Worm (Caenorhabditis elegans) whole organism, young adult: Measurements from ENCODE around the gene F40E10.5.

ENCODE experiments used
- F23B12.7 ChIP-seq: sonication (generic microtip); optimal IDR thresholded peaks from 2 replicates; lab custom pipeline; 2017; ENCODE audit warnings: missing genetic modification characterization, mild to moderate bottlenecking, missing compliant biosample characterization, antibody characterized with exemption, moderate library complexity; ENCODE audit not compliant: insufficient read depth
- F37B4.10 ChIP-seq: fragments of 200-800 bp; sonication (Bioruptor generic); IDR thresholded peaks from 2 replicates; pipeline ENCODE4 v1.3.6; 2022; ENCODE audit warnings: missing genetic modification characterization, missing compliant biosample characterization
- F49E8.2 ChIP-seq: sonication (generic microtip); optimal IDR thresholded peaks from 3 replicates; lab custom pipeline; 2017; ENCODE audit warnings: missing genetic modification characterization, mild to moderate bottlenecking, missing compliant biosample characterization, antibody characterized with exemption, moderate library complexity; ENCODE audit not compliant: insufficient read depth
- F57A8.1 ChIP-seq: fragments of 200-800 bp; sonication (Bioruptor generic); optimal IDR thresholded peaks from 2 replicates; lab custom pipeline; 2018; ENCODE audit warnings: mild to moderate bottlenecking, missing genetic modification characterization, moderate library complexity, missing compliant biosample characterization
- T07F8.4 ChIP-seq: sonication (generic microtip); optimal IDR thresholded peaks from 2 replicates; lab custom pipeline; 2016; ENCODE audit warnings: mild to moderate bottlenecking, missing genetic modification characterization, moderate library complexity, missing compliant biosample characterization
- Y53F4B.3 ChIP-seq: fragments of 200-800 bp; sonication (Bioruptor generic); IDR thresholded peaks from 2 replicates; pipeline ENCODE4 v1.3.6; 2022; ENCODE audit warnings: missing genetic modification reagents, missing genetic modification characterization, missing compliant biosample characterization
- Y79H2A.3 ChIP-seq: fragments of 200-800 bp; sonication (Bioruptor generic); conservative IDR thresholded peaks from 2 replicates; pipeline ENCODE4 v1.3.6; 2022; ENCODE audit warnings: missing genetic modification reagents, missing genetic modification characterization, missing compliant biosample characterization
- aptf-2 ChIP-seq: fragments of 200-800 bp; sonication (Bioruptor generic); conservative IDR thresholded peaks from 2 replicates; pipeline ENCODE4 v1.3.6; 2022; ENCODE audit warnings: missing genetic modification reagents, missing genetic modification characterization, missing compliant biosample characterization
- atf-7 ChIP-seq: sonication (generic microtip); optimal IDR thresholded peaks from 2 replicates; lab custom pipeline; 2017; ENCODE audit warnings: mild to moderate bottlenecking, missing genetic modification characterization, missing compliant biosample characterization
- athp-1 ChIP-seq: sonication (generic microtip); optimal IDR thresholded peaks from 2 replicates; lab custom pipeline; 2017; ENCODE audit warnings: mild to moderate bottlenecking, missing genetic modification characterization, missing compliant biosample characterization
- attf-5 ChIP-seq: fragments of 200-800 bp; sonication (Bioruptor generic); optimal IDR thresholded peaks from 2 replicates; lab custom pipeline; 2018; ENCODE audit warnings: mild to moderate bottlenecking, missing genetic modification characterization, missing compliant biosample characterization
- cebp-1 ChIP-seq, 2 experiments: fragments of 200-800 bp in 1 of 2; sonication (Bioruptor generic) in 1 of 2; sonication (generic microtip) in 1 of 2; IDR thresholded peaks in 1 of 2; optimal IDR thresholded peaks in 1 of 2; 2 replicates each; pipeline versions ENCODE4 v1.3.6 to Lab custom; 2017 to 2022; ENCODE audit warnings: missing compliant biosample characterization in 2 of 2, missing genetic modification characterization in 2 of 2, mild to moderate bottlenecking in 1 of 2, missing genetic modification reagents in 1 of 2, moderate library complexity in 1 of 2
- cebp-2 ChIP-seq: fragments of 200-800 bp; sonication (Bioruptor generic); IDR thresholded peaks from 2 replicates; pipeline ENCODE4 v1.3.6; 2022; ENCODE audit warnings: missing genetic modification characterization, missing compliant biosample characterization
- ceh-40 ChIP-seq: fragments of 200-800 bp; sonication (Bioruptor generic); IDR thresholded peaks from 2 replicates; pipeline ENCODE4 v1.3.6; 2022; ENCODE audit warnings: missing genetic modification characterization, missing compliant biosample characterization
- ceh-91 ChIP-seq: fragments of 200-800 bp; sonication (Bioruptor generic); IDR thresholded peaks from 2 replicates; pipeline ENCODE4 v1.3.6; 2022; ENCODE audit warnings: missing genetic modification reagents, missing genetic modification characterization, missing compliant biosample characterization
- egl-18 ChIP-seq: fragments of 200-800 bp; sonication (Bioruptor generic); IDR thresholded peaks from 2 replicates; pipeline ENCODE4 v1.3.6; 2022; ENCODE audit warnings: missing genetic modification reagents, missing genetic modification characterization, missing compliant biosample characterization
- egrh-3 ChIP-seq: fragments of 200-800 bp; sonication (Bioruptor generic); IDR thresholded peaks from 2 replicates; pipeline ENCODE4 v1.3.6; 2022; ENCODE audit warnings: missing genetic modification reagents, missing genetic modification characterization, missing compliant biosample characterization
- fkh-3 ChIP-seq: sonication (generic microtip); optimal IDR thresholded peaks from 2 replicates; lab custom pipeline; 2016; ENCODE audit warnings: mild to moderate bottlenecking, missing genetic modification characterization, missing compliant biosample characterization
- hmg-20 ChIP-seq: fragments of 200-800 bp; sonication (Bioruptor generic); IDR thresholded peaks from 2 replicates; pipeline ENCODE4 v1.3.6; 2022; ENCODE audit warnings: missing genetic modification reagents, missing genetic modification characterization, missing compliant biosample characterization
- lir-1 ChIP-seq: fragments of 200-800 bp; sonication (Bioruptor generic); conservative IDR thresholded peaks from 2 replicates; pipeline ENCODE4 v1.3.6; 2022; ENCODE audit warnings: missing genetic modification reagents, missing genetic modification characterization, missing compliant biosample characterization
- madf-10 ChIP-seq: sonication (generic microtip); optimal IDR thresholded peaks from 2 replicates; lab custom pipeline; 2016; ENCODE audit warnings: mild to moderate bottlenecking, missing genetic modification characterization, missing compliant biosample characterization
- mcd-1 ChIP-seq: fragments of 200-800 bp; sonication (Bioruptor generic); IDR thresholded peaks from 2 replicates; pipeline ENCODE4 v1.3.6; 2022; ENCODE audit warnings: missing genetic modification reagents, missing genetic modification characterization, missing compliant biosample characterization
- nfya-1 ChIP-seq: sonication (generic microtip); optimal IDR thresholded peaks from 2 replicates; lab custom pipeline; 2017; ENCODE audit warnings: antibody characterized with exemption, missing compliant biosample characterization, missing genetic modification characterization, borderline replicate concordance; ENCODE audit not compliant: insufficient read depth
- nhr-120 ChIP-seq: fragments of 200-800 bp; sonication (Bioruptor generic); IDR thresholded peaks from 2 replicates; pipeline ENCODE4 v1.3.6; 2022; ENCODE audit warnings: missing genetic modification characterization, missing compliant biosample characterization
- nhr-80 ChIP-seq: sonication (generic microtip); optimal IDR thresholded peaks from 2 replicates; lab custom pipeline; 2016; ENCODE audit warnings: missing genetic modification characterization, missing compliant biosample characterization
- pha-4 ChIP-seq: fragments of 150-350 bp; sonication (generic microtip); optimal IDR thresholded peaks from 2 replicates; lab custom pipeline; 2014; ENCODE audit warnings: missing biosample characterization, missing genetic modification reagents, missing genetic modification characterization
- rcor-1 ChIP-seq: fragments of 200-800 bp; sonication (Bioruptor generic); IDR thresholded peaks from 2 replicates; pipeline ENCODE4 v1.3.6; 2022; ENCODE audit warnings: missing genetic modification reagents, missing genetic modification characterization, missing compliant biosample characterization
- snpc-1.1 ChIP-seq: sonication (generic microtip); optimal IDR thresholded peaks from 2 replicates; lab custom pipeline; 2017; ENCODE audit warnings: missing genetic modification characterization, mild to moderate bottlenecking, missing compliant biosample characterization, antibody characterized with exemption, moderate library complexity, missing genotype, missing genetic modification reagents; ENCODE audit not compliant: insufficient read depth
- snpc-3.4 ChIP-seq: sonication (generic microtip); optimal IDR thresholded peaks from 2 replicates; lab custom pipeline; 2017; ENCODE audit warnings: missing genetic modification characterization, mild to moderate bottlenecking, missing compliant biosample characterization, antibody characterized with exemption, moderate library complexity, missing genotype, missing genetic modification reagents
- snpc-4 ChIP-seq, 5 experiments: fragments of 150-350 bp in 1 of 5; sonication (generic microtip) in 4 of 5; optimal IDR thresholded peaks; 2 replicates each; lab custom pipeline; 2014 to 2018; ENCODE audit warnings: missing genetic modification characterization in 5 of 5, missing biosample characterization in 3 of 5, antibody characterized with exemption in 2 of 5, mild to moderate bottlenecking in 2 of 5, missing compliant biosample characterization in 2 of 5, missing genotype in 2 of 5, moderate library complexity in 2 of 5, missing genetic modification reagents in 1 of 5
- sptf-2 ChIP-seq: fragments of 200-800 bp; sonication (Bioruptor generic); optimal IDR thresholded peaks from 2 replicates; lab custom pipeline; 2018; ENCODE audit warnings: mild to moderate bottlenecking, missing genetic modification characterization, missing compliant biosample characterization
- tbp1 ChIP-seq: fragments of 200-800 bp; sonication (Bioruptor generic); optimal IDR thresholded peaks from 2 replicates; lab custom pipeline; 2018; ENCODE audit warnings: mild to moderate bottlenecking, missing genetic modification characterization, missing compliant biosample characterization
- tbx-9 ChIP-seq: sonication (generic microtip); optimal IDR thresholded peaks from 2 replicates; lab custom pipeline; 2016; ENCODE audit warnings: borderline replicate concordance, missing genetic modification characterization, inconsistent platforms, missing compliant biosample characterization
- zfh-2 ChIP-seq: fragments of 200-800 bp; sonication (Bioruptor generic); conservative IDR thresholded peaks from 2 replicates; pipeline ENCODE4 v1.3.6; 2022; ENCODE audit warnings: missing genetic modification reagents, missing genetic modification characterization, missing compliant biosample characterization
- ztf-22 ChIP-seq: fragments of 200-800 bp; sonication (Bioruptor generic); optimal IDR thresholded peaks from 2 replicates; lab custom pipeline; 2018; ENCODE audit warnings: mild to moderate bottlenecking, missing genetic modification characterization, moderate library complexity, missing compliant biosample characterization
- ztf-26 ChIP-seq: sonication (generic microtip); optimal IDR thresholded peaks from 2 replicates; lab custom pipeline; 2017; ENCODE audit warnings: missing genetic modification characterization, missing compliant biosample characterization
- ztf-6 ChIP-seq: fragments of 200-800 bp; sonication (Bioruptor generic); IDR thresholded peaks from 2 replicates; pipeline ENCODE4 v1.3.6; 2022; ENCODE audit warnings: missing genetic modification reagents, missing genetic modification characterization, missing compliant biosample characterization

Gene F40E10.5

DNA sequence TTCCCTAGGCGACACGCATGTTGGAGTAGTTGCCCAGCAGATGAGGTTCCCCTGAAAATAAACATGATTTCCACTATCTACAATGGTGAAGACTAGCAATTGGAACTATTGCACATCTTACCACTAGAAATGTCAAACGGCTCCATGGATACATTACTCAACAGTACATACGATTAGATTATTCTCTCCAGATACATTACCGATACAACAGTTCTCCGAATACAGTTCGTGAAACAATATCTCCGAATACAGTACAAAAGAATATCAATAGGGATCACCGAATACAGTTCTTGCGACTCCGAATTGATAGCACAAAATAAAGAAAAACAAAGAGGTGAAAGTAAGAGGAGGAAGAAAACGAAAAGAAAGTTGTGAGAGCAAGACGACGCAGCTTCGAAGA is 42.2 kb downstream of the F40E10.5 start, which contains the start of gene C05G5.7:
Gene C05G5.7 (minus strand): TSS at position 1 of the 400 bp plus-strand sequence.
- TF ChIP-seq attf-5 (GFP tag; lab: Kevin White, UChicago) (no peak), mcd-1 (GFP tag; lab: Robert Waterston, UW) (no peak), Y79H2A.3 (GFP tag; lab: Robert Waterston, UW) (no peak), nhr-120 (GFP tag; lab: Robert Waterston, UW) (no peak), lir-1 (no peak), nfya-1 (tag; lab: Kevin White, UChicago) (no peak), cebp-1 (GFP tag; IDR thresholded peaks at IDR 0.05; lab: Robert Waterston, UW) (no peak), cebp-1 (tag; optimal IDR thresholded peaks at IDR 0.05; lab: Kevin White, UChicago) (no peak), hmg-20 (GFP tag; lab: Robert Waterston, UW) (no peak), ztf-22 (GFP tag; lab: Kevin White, UChicago) (no peak), F37B4.10 (GFP tag; lab: Robert Waterston, UW) (no peak), sptf-2 (GFP tag; lab: Kevin White, UChicago) (no peak), aptf-2 (no peak), ceh-40 (no peak), egrh-3 (GFP tag; lab: Robert Waterston, UW) (no peak), tbp1 (GFP tag; lab: Kevin White, UChicago) (no peak)

DNA sequence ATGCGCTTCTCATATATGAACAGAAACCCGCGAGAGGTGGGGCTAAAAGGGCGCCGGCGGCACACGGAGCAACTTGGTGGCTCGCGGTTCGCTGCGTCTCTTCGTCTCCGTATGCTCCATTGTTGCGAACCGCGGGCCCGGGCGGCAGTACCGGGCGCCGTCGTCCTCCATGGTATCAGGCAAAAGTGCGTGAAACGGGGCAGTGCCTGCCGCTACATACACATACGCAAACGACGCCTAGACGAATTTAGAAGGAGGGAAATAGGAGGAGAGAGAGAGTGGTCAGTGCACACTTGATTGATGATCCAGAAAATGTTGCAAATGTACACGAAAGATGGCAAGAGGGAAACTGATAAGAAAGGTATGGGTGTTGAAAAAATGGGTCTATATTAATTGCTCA is 42.9 kb downstream of the F40E10.5 start:
- TF ChIP-seq F49E8.2 (tag; lab: Kevin White, UChicago) (no peak), nhr-80 (tag; lab: Kevin White, UChicago) (peak; percentile 63), snpc-1.1 (tag; lab: Kevin White, UChicago) (no peak), egl-18 (GFP tag; lab: Robert Waterston, UW) (no peak), zfh-2 (peak; percentile 89), snpc-3.4 (tag; lab: Kevin White, UChicago) (no peak), egrh-3 (GFP tag; lab: Robert Waterston, UW) (peak; percentile 79), snpc-4 (GFP tag; optimal IDR thresholded peaks at IDR 0.05; lab: Kevin White, UChicago) (no peak), snpc-4 (tag; optimal IDR thresholded peaks at IDR 0.05; lab: Kevin White, UChicago) (peak in 3 of 4 experiments; percentile 15 to 67 (median 57))

DNA sequence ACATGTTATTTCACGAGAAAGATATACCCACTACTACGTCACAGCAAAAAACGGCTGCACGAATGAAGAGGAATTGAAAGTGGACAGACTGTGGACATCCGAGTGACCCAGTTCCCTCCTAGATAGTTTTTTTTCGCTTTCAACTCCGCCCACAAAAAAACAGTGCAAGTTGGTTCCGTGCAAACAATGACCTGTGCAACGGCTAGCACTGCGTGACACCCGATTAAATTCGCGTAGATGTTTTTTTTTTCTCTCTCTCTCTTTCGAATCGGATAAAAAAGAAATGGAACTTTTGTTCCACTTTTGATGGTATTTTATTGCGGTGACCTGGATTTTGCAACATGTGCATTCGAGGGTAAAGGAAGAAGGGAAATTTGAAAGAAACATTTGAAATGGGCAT is 43.6 kb downstream of the F40E10.5 start:
- TF ChIP-seq Y53F4B.3 (GFP tag; lab: Robert Waterston, UW) (no peak), ceh-91 (GFP tag; lab: Robert Waterston, UW) (no peak), ztf-26 (no peak), tbx-9 (tag; lab: Kevin White, UChicago) (no peak), pha-4 (tag; lab: Kevin White, UChicago) (no peak), rcor-1 (GFP tag; lab: Robert Waterston, UW) (no peak), snpc-4 (GFP tag; optimal IDR thresholded peaks at IDR 0.05; lab: Kevin White, UChicago) (no peak), snpc-4 (tag; optimal IDR thresholded peaks at IDR 0.05; lab: Kevin White, UChicago) (no peak), F57A8.1 (no peak), athp-1 (tag; lab: Kevin White, UChicago) (no peak), cebp-2 (no peak), fkh-3 (tag; lab: Kevin White, UChicago) (no peak), F23B12.7 (tag; lab: Kevin White, UChicago) (no peak), nfya-1 (tag; lab: Kevin White, UChicago) (no peak), T07F8.4 (tag; lab: Kevin White, UChicago) (no peak), ztf-6 (GFP tag; lab: Robert Waterston, UW) (no peak), madf-10 (tag; lab: Kevin White, UChicago) (no peak), atf-7 (tag; lab: Kevin White, UChicago) (no peak)
- TF ChIP-seq, all 124 proteins: peak for 0
